Worm (Caenorhabditis elegans) whole organism, L4 larva: ENCODE data around the gene ZK673.5.

Experiments used
- ama-1 ChIP-seq: fragments of 150-350 bp; optimal IDR thresholded peaks from 2 replicates; lab custom pipeline; 2014; ENCODE audit warnings: inconsistent platforms, mixed read lengths
- jun-1 ChIP-seq: fragments of 150-350 bp; optimal IDR thresholded peaks from 2 replicates; lab custom pipeline; 2014; ENCODE audit warnings: missing biosample characterization, missing genetic modification reagents, missing genetic modification characterization
- nhr-237 ChIP-seq: sonication (generic microtip); optimal IDR thresholded peaks from 2 replicates; lab custom pipeline; 2017; ENCODE audit warnings: missing biosample characterization, missing genetic modification characterization

ce11 chrII:10507906-10508305 lies 46.6 kb downstream of the ZK673.5 start:
- TF ChIP-seq ama-1 (lab: Kevin White, UChicago) (no peak), jun-1 (no peak), nhr-237 (tag; lab: Kevin White, UChicago) (no peak)
